Fruit fly (Drosophila melanogaster): ENCODE results near the gene Atg18a.

Atg18a gene

DNA sequence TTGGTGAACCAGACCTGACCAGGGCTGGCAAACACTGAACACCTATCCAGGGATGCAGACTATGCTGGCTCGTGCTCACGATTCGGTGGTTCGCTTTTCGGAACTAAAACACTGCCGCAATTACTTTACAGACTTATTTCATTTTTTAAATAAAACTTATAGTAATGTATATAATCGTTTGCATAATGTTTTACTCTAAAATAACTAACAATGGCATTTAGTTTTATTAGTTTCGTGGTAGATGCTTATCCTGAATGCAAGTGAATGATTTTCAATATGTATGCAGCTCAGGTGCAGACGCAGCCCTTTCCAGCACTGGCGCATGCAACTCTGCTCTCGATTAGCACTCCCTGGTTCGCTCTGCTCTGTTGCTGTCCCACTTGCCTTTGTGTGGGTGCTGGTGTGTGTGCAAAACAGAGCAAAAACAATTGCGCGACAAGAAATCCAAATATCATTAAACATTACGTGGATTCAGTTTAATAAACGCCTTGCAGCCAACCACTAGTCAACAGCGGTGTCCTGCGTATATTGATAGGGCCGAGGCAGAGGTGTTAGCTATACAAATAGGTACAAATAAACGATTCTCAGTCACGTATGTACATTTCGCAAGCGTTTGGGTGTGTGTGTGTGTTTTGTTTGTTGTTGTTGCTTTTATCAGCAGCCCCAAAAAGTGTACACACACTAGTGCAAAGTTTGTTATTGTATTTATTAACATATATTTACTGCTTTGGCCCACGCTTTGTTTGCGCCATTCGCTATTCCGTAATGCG, at the start of gene Atg18a, which contains the start of gene ERR (continued):
- TF ChIP-seq sna (GFP tag; IDR thresholded peaks at IDR 0.05; ENCODE audit: partially characterized antibody) = no peak
- TF ChIP-seq CG3163 (GFP tag; optimal IDR thresholded peaks at IDR 0.05) = peak; percentile 54
- TF ChIP-seq HLHmδ (GFP tag; optimal IDR thresholded peaks at IDR 0.05) = no peak
- no peak for TF ChIP-seq ash1 (GFP tag; optimal IDR thresholded peaks at IDR 0.05)
- peak; percentile 34 for TF ChIP-seq CG6254 (GFP tag; optimal IDR thresholded peaks at IDR 0.05)
- no peak for TF ChIP-seq pfk (GFP tag; optimal IDR thresholded peaks at IDR 0.05)
- no peak for TF ChIP-seq CG15073 (GFP tag; optimal IDR thresholded peaks at IDR 0.05)
- TF ChIP-seq sr (GFP tag; IDR thresholded peaks at IDR 0.05) = peak; percentile 46; the same call in 1 of the 3 replicates
- TF ChIP-seq CG12104 (GFP tag; optimal IDR thresholded peaks at IDR 0.05) = peak; percentile 58
- TF ChIP-seq Stat92E (GFP tag; optimal IDR thresholded peaks at IDR 0.05) = peak in 1 of 3 experiments; percentile 7
- TF ChIP-seq Opbp (GFP tag; IDR thresholded peaks at IDR 0.05; ENCODE audit: partially characterized antibody) = peak; percentile 51; the same call in 1 of the 3 replicates
- no peak for TF ChIP-seq wek (GFP tag; optimal IDR thresholded peaks at IDR 0.05)
- TF ChIP-seq CG5245 (GFP tag; optimal IDR thresholded peaks at IDR 0.05) = peak; percentile 82
- TF ChIP-seq CG2202 (tag; optimal IDR thresholded peaks at IDR 0.05) = peak; percentile 24
- TF ChIP-seq Optix (GFP tag; IDR thresholded peaks at IDR 0.05) = peak; percentile 61; the same call in 2 of the 3 replicates
- TF ChIP-seq CG9215 (GFP tag; IDR thresholded peaks at IDR 0.05) = peak; percentile 94
- TF ChIP-seq Dip2 (GFP tag; IDR thresholded peaks at IDR 0.05) = peak; percentile 61
- no peak for TF ChIP-seq MTF-1 (GFP tag; optimal IDR thresholded peaks at IDR 0.05; ENCODE audit: borderline replicate concordance)
- peak; percentile 77 for TF ChIP-seq CG17359 (tag; optimal IDR thresholded peaks at IDR 0.05)
- TF ChIP-seq gt (GFP tag; IDR thresholded peaks at IDR 0.05) = peak; percentile 71
- TF ChIP-seq CG3847 (GFP tag; IDR thresholded peaks at IDR 0.05) = peak; percentile 93
- TF ChIP-seq tin (GFP tag; optimal IDR thresholded peaks at IDR 0.05) = peak; percentile 82
- peak; percentile 50 for TF ChIP-seq chm (GFP tag; IDR thresholded peaks at IDR 0.05)
- TF ChIP-seq ems (GFP tag; optimal IDR thresholded peaks at IDR 0.05) = peak; percentile 76
- TF ChIP-seq CTCF (GFP tag; optimal IDR thresholded peaks at IDR 0.05) = no peak
- peak; percentile 88 for TF ChIP-seq ranshi (GFP tag; IDR thresholded peaks at IDR 0.05)
- peak; percentile 74 for TF ChIP-seq dmrt11E (tag; optimal IDR thresholded peaks at IDR 0.05)
- peak; percentile 48; the same call in 1 of the 2 replicates for TF ChIP-seq Dref (GFP tag; IDR thresholded peaks at IDR 0.05)
- peak; percentile 39 for TF ChIP-seq NC2β (GFP tag; optimal IDR thresholded peaks at IDR 0.05)
- TF ChIP-seq Mad (GFP tag; optimal IDR thresholded peaks at IDR 0.05) = peak; percentile 90
- TF ChIP-seq Blimp-1 (GFP tag; optimal IDR thresholded peaks at IDR 0.05) = peak; percentile 60
- TF ChIP-seq CG7839 (tag; optimal IDR thresholded peaks at IDR 0.05) = peak; percentile 86
- peak; percentile 72 for TF ChIP-seq CG8944 (GFP tag; optimal IDR thresholded peaks at IDR 0.05)
- peak; percentile 41 for TF ChIP-seq Vsx1 (GFP tag; optimal IDR thresholded peaks at IDR 0.05)
- TF ChIP-seq CG15479 (GFP tag; optimal IDR thresholded peaks at IDR 0.05) = peak; percentile 90
- TF ChIP-seq CG33213 (GFP tag; optimal IDR thresholded peaks at IDR 0.05) = peak; percentile 60
- peak; percentile 87 for TF ChIP-seq ken (GFP tag; IDR thresholded peaks at IDR 0.05)
- peak; percentile 42 for TF ChIP-seq gcm2 (GFP tag; optimal IDR thresholded peaks at IDR 0.05)
- TF ChIP-seq CG31441 (GFP tag; IDR thresholded peaks at IDR 0.05) = peak; percentile 83; the same call in 1 of the 2 replicates
- peak; percentile 83 for TF ChIP-seq wor (GFP tag; IDR thresholded peaks at IDR 0.05)
- peak; percentile 92 for TF ChIP-seq Abd-B (GFP tag; optimal IDR thresholded peaks at IDR 0.05)
- TF ChIP-seq sima (GFP tag; optimal IDR thresholded peaks at IDR 0.05) = no peak
- peak; percentile 61; the same call in 1 of the 2 replicates for TF ChIP-seq inv (GFP tag; IDR thresholded peaks at IDR 0.05; ENCODE audit: partially characterized antibody)
- peak; percentile 87 for TF ChIP-seq BEAF-32 (GFP tag; optimal IDR thresholded peaks at IDR 0.05)
- TF ChIP-seq CG10209 (GFP tag; optimal IDR thresholded peaks at IDR 0.05) = peak; percentile 74
- no peak for TF ChIP-seq sc (optimal IDR thresholded peaks at IDR 0.05)
- peak; percentile 56 for TF ChIP-seq sc (GFP tag; optimal IDR thresholded peaks at IDR 0.05)
- peak; percentile 81 for TF ChIP-seq CG11093 (GFP tag; IDR thresholded peaks at IDR 0.05)
- peak; percentile 8 for TF ChIP-seq CG11398 (GFP tag; optimal IDR thresholded peaks at IDR 0.05)

Measured in whole organism, embryonic.